Worm (Caenorhabditis elegans) whole organism, L4 larva: ENCODE measurements around the gene F40G9.14.

ENCODE experiments used
- D1046.2 ChIP-seq: fragments of 200-800 bp; sonication (Bioruptor generic); IDR thresholded peaks from 2 replicates; pipeline ENCODE4 v1.3.6; 2022; ENCODE audit warnings: missing genetic modification characterization, missing compliant biosample characterization
- F26F4.8 ChIP-seq: fragments of 200-800 bp; sonication (Bioruptor generic); conservative IDR thresholded peaks from 2 replicates; pipeline ENCODE4 v1.3.6; 2022; ENCODE audit warnings: missing genetic modification characterization, missing compliant biosample characterization
- F37D6.2 ChIP-seq: sonication (generic microtip); optimal IDR thresholded peaks from 2 replicates; lab custom pipeline; 2016; ENCODE audit warnings: mild to moderate bottlenecking, missing genetic modification characterization, missing compliant biosample characterization
- R02D3.7 ChIP-seq: fragments of 150-350 bp; sonication (generic microtip); optimal IDR thresholded peaks from 3 replicates; lab custom pipeline; 2014; ENCODE audit warnings: missing biosample characterization, missing genetic modification characterization
- Y75B8A.6 ChIP-seq: fragments of 200-800 bp; sonication (Bioruptor generic); IDR thresholded peaks from 2 replicates; pipeline ENCODE4 v1.3.6; 2022; ENCODE audit warnings: missing genetic modification reagents, missing genetic modification characterization, missing compliant biosample characterization
- aha-1 ChIP-seq: fragments of 150-350 bp; peaks from one replicate; lab custom pipeline; 2014; ENCODE audit warnings: missing biosample characterization, missing genetic modification characterization
- ctbp-1 ChIP-seq: fragments of 200-800 bp; sonication (Bioruptor generic); IDR thresholded peaks from 2 replicates; pipeline ENCODE4 v1.3.6; 2022; ENCODE audit warnings: missing genetic modification reagents, missing genetic modification characterization, missing compliant biosample characterization
- dmd-6 ChIP-seq: fragments of 200-800 bp; sonication (Bioruptor generic); IDR thresholded peaks from 2 replicates; pipeline ENCODE4 v1.3.6; 2022; ENCODE audit warnings: missing genetic modification reagents, missing genetic modification characterization, missing compliant biosample characterization
- dmd-9 ChIP-seq: fragments of 200-800 bp; sonication (Bioruptor generic); IDR thresholded peaks from 2 replicates; pipeline ENCODE4 v1.3.6; 2022; ENCODE audit warnings: missing genetic modification reagents, missing genetic modification characterization, missing compliant biosample characterization
- dpl-1 ChIP-seq: fragments of 150-350 bp; optimal IDR thresholded peaks from 2 replicates; lab custom pipeline; 2014; ENCODE audit warnings: missing biosample characterization, missing genetic modification reagents, missing genetic modification characterization
- fkh-10 ChIP-seq: fragments of 150-350 bp; optimal IDR thresholded peaks from 2 replicates; lab custom pipeline; 2014; ENCODE audit warnings: missing biosample characterization, missing genetic modification reagents, missing genetic modification characterization
- fos-1 ChIP-seq: fragments of 150-350 bp; optimal IDR thresholded peaks from 2 replicates; lab custom pipeline; 2014; ENCODE audit warnings: missing biosample characterization, missing genetic modification characterization
- hif-1 ChIP-seq, 2 experiments: sonication (generic microtip); optimal IDR thresholded peaks; 2 replicates each; lab custom pipeline; 2016 to 2017; ENCODE audit warnings: missing compliant biosample characterization in 2 of 2, missing genetic modification characterization in 2 of 2, missing genetic modification reagents in 2 of 2, missing genotype in 2 of 2, mild to moderate bottlenecking in 1 of 2
- hlh-11 ChIP-seq: fragments of 200-800 bp; sonication (Bioruptor generic); optimal IDR thresholded peaks from 2 replicates; lab custom pipeline; 2018; ENCODE audit warnings: mild to moderate bottlenecking, missing genetic modification characterization, missing compliant biosample characterization
- hmg-1.1 ChIP-seq: fragments of 200-800 bp; sonication (Bioruptor generic); IDR thresholded peaks from 2 replicates; pipeline ENCODE4 v1.3.6; 2022; ENCODE audit warnings: missing genetic modification reagents, missing genetic modification characterization, missing compliant biosample characterization
- lin-39 ChIP-seq: fragments of 150-350 bp; optimal IDR thresholded peaks from 2 replicates; lab custom pipeline; 2014; ENCODE audit warnings: missing biosample characterization, missing genetic modification reagents, missing genetic modification characterization
- mep-1 ChIP-seq: fragments of 150-350 bp; sonication (generic microtip); optimal IDR thresholded peaks from 3 replicates; lab custom pipeline; 2014; ENCODE audit warnings: missing biosample characterization, missing genetic modification characterization
- mxl-2 ChIP-seq: fragments of 200-800 bp; sonication (Bioruptor generic); conservative IDR thresholded peaks from 2 replicates; pipeline ENCODE4 v1.3.6; 2022; ENCODE audit warnings: missing genetic modification reagents, missing genetic modification characterization, missing compliant biosample characterization
- nhr-41 ChIP-seq: fragments of 200-800 bp; sonication (Bioruptor generic); IDR thresholded peaks from 2 replicates; pipeline ENCODE4 v1.3.6; 2022; ENCODE audit warnings: missing genetic modification reagents, missing genetic modification characterization, missing compliant biosample characterization
- nhr-6 ChIP-seq: fragments of 150-350 bp; optimal IDR thresholded peaks from 2 replicates; lab custom pipeline; 2014; ENCODE audit warnings: missing biosample characterization, missing genetic modification characterization
- nhr-76 ChIP-seq: fragments of 150-350 bp; optimal IDR thresholded peaks from 2 replicates; lab custom pipeline; 2014; ENCODE audit warnings: missing biosample characterization, missing genetic modification characterization
- nhr-77 ChIP-seq: fragments of 150-350 bp; optimal IDR thresholded peaks from 2 replicates; lab custom pipeline; 2014; ENCODE audit warnings: missing biosample characterization, missing genetic modification characterization
- php-3 ChIP-seq: fragments of 200-800 bp; sonication (Bioruptor generic); IDR thresholded peaks from 2 replicates; pipeline ENCODE4 v1.3.6; 2022; ENCODE audit warnings: missing genetic modification reagents, missing genetic modification characterization, missing compliant biosample characterization
- set-16 ChIP-seq: fragments of 200-800 bp; sonication (Bioruptor generic); IDR thresholded peaks from 2 replicates; pipeline ENCODE4 v1.3.6; 2022; ENCODE audit warnings: missing genetic modification reagents, missing genetic modification characterization, missing compliant biosample characterization
- snpc-4 ChIP-seq: fragments of 150-350 bp; optimal IDR thresholded peaks from 2 replicates; lab custom pipeline; 2014; ENCODE audit warnings: missing biosample characterization, missing genetic modification characterization
- unc-130 ChIP-seq: sonication (generic microtip); optimal IDR thresholded peaks from 2 replicates; lab custom pipeline; 2016; ENCODE audit warnings: missing genetic modification reagents, missing genetic modification characterization, missing compliant biosample characterization
- unc-62 ChIP-seq, 3 experiments: fragments of 150-350 bp in 1 of 3; sonication (generic microtip); optimal IDR thresholded peaks in 2 of 3; peaks in 1 of 3; 1 replicate in 1 of 3; 2 replicates in 2 of 3; lab custom pipeline; 2014 to 2017; ENCODE audit warnings: missing biosample characterization in 3 of 3, missing genetic modification characterization in 3 of 3, missing genetic modification reagents in 3 of 3, missing genotype in 1 of 3
- zip-2 ChIP-seq: fragments of 150-350 bp; optimal IDR thresholded peaks from 2 replicates; lab custom pipeline; 2014; ENCODE audit warnings: missing biosample characterization, missing genetic modification characterization

The F40G9.14 gene

ce11 chrIII:177715-178114, at the start of gene F40G9.14:
TSS of gene F40G9.14 (minus strand) at chrIII:177815.
- TF ChIP-seq aha-1 (tag; lab: Kevin White, UChicago) (peak; percentile 83), set-16 (GFP tag; lab: Robert Waterston, UW) (no peak)

DNA sequence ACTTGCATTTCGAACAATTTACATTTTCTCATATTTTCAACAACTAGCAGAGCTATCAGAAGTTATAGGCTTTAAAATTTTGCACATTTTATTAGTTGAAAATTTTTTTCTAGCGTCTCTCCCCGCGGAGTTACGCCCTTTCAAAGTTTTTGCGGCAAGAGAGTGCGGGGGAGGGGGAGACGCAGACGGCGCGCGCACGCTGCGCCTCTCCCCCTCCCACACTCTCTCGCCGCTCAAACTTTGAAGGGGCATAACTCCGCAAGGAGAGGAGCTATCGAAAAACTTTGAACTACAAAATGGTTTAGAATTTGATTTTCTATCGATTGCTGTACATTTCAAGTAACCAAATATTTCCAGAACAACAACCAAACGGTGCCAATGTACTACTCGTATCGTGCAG, 49.4 kb upstream of the F40G9.14 start:
- peak; percentile 82 for TF ChIP-seq set-16 (GFP tag; lab: Robert Waterston, UW)
- no peak for TF ChIP-seq ctbp-1 (GFP tag; lab: Robert Waterston, UW)
- TF ChIP-seq, all 104 proteins: peak for 1

ce11 chrIII:222508-222907, 44.9 kb upstream of the F40G9.14 start:
- TF ChIP-seq set-16 (GFP tag; lab: Robert Waterston, UW) (peak; percentile 62), dpl-1 (no peak), snpc-4 (tag; lab: Kevin White, UChicago) (no peak)

ce11 chrIII:220368-220767, 42.8 kb upstream of the F40G9.14 start:
- TF ChIP-seq php-3 (GFP tag; lab: Robert Waterston, UW) (no peak), hmg-1.1 (GFP tag; lab: Robert Waterston, UW) (peak; percentile 62), nhr-41 (GFP tag; lab: Robert Waterston, UW) (no peak), unc-62 (GFP tag; optimal IDR thresholded peaks at IDR 0.05 in 1 of 2; lab: Kevin White, UChicago) (peak in 1 of 2 experiments; percentile 67), unc-62 (tag; optimal IDR thresholded peaks at IDR 0.05; lab: Kevin White, UChicago) (no peak), R02D3.7 (tag; lab: Kevin White, UChicago) (no peak)

ce11 chrIII:211387-211786, 33.8 kb upstream of the F40G9.14 start:
- TF ChIP-seq ctbp-1 (GFP tag; lab: Robert Waterston, UW) (0 out of 2 replicates have a peak, but pooled peaks have one; percentile 17), unc-130 (no peak), fkh-10 (GFP tag; lab: Kevin White, UChicago) (peak; percentile 15)

DNA sequence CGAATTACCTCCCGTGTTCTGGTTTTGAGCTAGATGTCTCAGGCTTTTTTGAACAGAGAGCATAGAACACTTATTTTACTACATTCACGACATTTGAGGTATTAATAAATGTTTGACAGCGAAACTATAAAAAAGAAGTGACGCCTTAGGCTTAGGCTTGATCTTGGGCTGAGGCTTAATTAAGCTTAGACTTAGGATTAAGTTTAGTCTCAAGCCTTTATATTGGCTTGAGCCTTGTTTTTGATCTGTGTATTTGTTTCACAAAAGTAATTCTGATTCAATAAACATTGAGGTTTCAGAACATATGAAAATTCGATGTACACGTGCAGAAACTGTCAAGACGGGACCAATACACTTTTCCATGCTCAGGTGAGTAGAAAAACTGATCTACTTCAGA, 32.1 kb upstream of the F40G9.14 start, which contains the start of gene klp-20:
klp-20 (plus strand) TSS at position 298 of the 397 bp plus-strand sequence.
- no peak for TF ChIP-seq mxl-2 (GFP tag; lab: Robert Waterston, UW)
- no peak for TF ChIP-seq nhr-76 (tag; lab: Kevin White, UChicago)
- TF ChIP-seq hlh-11 (tag; lab: Kevin White, UChicago), result no peak
- no peak for TF ChIP-seq mep-1 (tag; lab: Kevin White, UChicago)
- TF ChIP-seq nhr-6 (tag; lab: Kevin White, UChicago), result no peak
- no peak for TF ChIP-seq dmd-9
- no peak for TF ChIP-seq fos-1 (tag; lab: Kevin White, UChicago)
- no peak for TF ChIP-seq aha-1 (tag; lab: Kevin White, UChicago)
- TF ChIP-seq zip-2, result no peak
- no peak for TF ChIP-seq D1046.2 (GFP tag; lab: Robert Waterston, UW)
- no peak for TF ChIP-seq hif-1 (tag; optimal IDR thresholded peaks at IDR 0.05; lab: Kevin White, UChicago)
- no peak for TF ChIP-seq lin-39 (tag; lab: Kevin White, UChicago)
- no peak for TF ChIP-seq dmd-6
- TF ChIP-seq F37D6.2 (tag; lab: Kevin White, UChicago), result no peak
- TF ChIP-seq nhr-77 (tag; lab: Kevin White, UChicago), result no peak
- TF ChIP-seq Y75B8A.6 (GFP tag; lab: Robert Waterston, UW), result no peak
- TF ChIP-seq F26F4.8 (GFP tag; lab: Robert Waterston, UW), result no peak
